Worm (Caenorhabditis elegans): ENCODE measurements around the gene F08H9.4.

The F08H9.4 gene

ce11 chrV:14463087-14463486 lies 1.1 kb downstream of the F08H9.4 start, which contains the start of gene F08H9.3:
F08H9.3 (minus strand) TSS chrV:14463338.
- TF ChIP-seq ref-2 (tag; optimal IDR thresholded peaks at IDR 0.05) (peak; percentile 17), elt-2 (tag; optimal IDR thresholded peaks at IDR 0.05) (peak; percentile 2)

- TF ChIP-seq ahr-1 (tag; optimal IDR thresholded peaks at IDR 0.05) (no peak), tbx-7 (tag; optimal IDR thresholded peaks at IDR 0.05) (no peak), nfya-1 (tag; optimal IDR thresholded peaks at IDR 0.05) (no peak), eyg-1 (tag; optimal IDR thresholded peaks at IDR 0.05) (no peak), ceh-22 (tag; optimal IDR thresholded peaks at IDR 0.05) (no peak), sox-2 (GFP tag; IDR thresholded peaks at IDR 0.05) (no peak), nhr-11 (tag; optimal IDR thresholded peaks at IDR 0.05) (no peak), pha-2 (tag; optimal IDR thresholded peaks at IDR 0.05) (no peak), gmeb-2 (tag; optimal IDR thresholded peaks at IDR 0.05) (no peak), odd-2 (tag; optimal IDR thresholded peaks at IDR 0.05) (no peak), dmd-4 (tag; optimal IDR thresholded peaks at IDR 0.05; ENCODE audit: borderline replicate concordance) (no peak), tbx-2 (tag; optimal IDR thresholded peaks at IDR 0.05) (no peak), ceh-31 (tag; optimal IDR thresholded peaks at IDR 0.05) (no peak), ztf-16 (tag; optimal IDR thresholded peaks at IDR 0.05) (no peak), pros-1 (tag; optimal IDR thresholded peaks at IDR 0.05) (no peak), hlh-8 (tag; optimal IDR thresholded peaks at IDR 0.05) (no peak), sdc-2 (tag; optimal IDR thresholded peaks at IDR 0.05) (no peak), ceh-2 (tag; optimal IDR thresholded peaks at IDR 0.05) (no peak), T23F11.4 (GFP tag; optimal IDR thresholded peaks at IDR 0.05) (no peak)
These were observed 1.6 kb downstream of the F08H9.4 start for ce11 chrV:14462653-14463052.

- TF ChIP-seq ceh-14 (tag; optimal IDR thresholded peaks at IDR 0.05) (no peak), F13H6.1 (tag; optimal IDR thresholded peaks at IDR 0.05) (no peak), ceh-9 (tag; optimal IDR thresholded peaks at IDR 0.05) (no peak), hlh-13 (GFP tag; optimal IDR thresholded peaks at IDR 0.05) (no peak), dmd-4 (tag; optimal IDR thresholded peaks at IDR 0.05; ENCODE audit: borderline replicate concordance) (no peak), ttx-3 (tag; optimal IDR thresholded peaks at IDR 0.05) (no peak), pha-4 (tag; optimal IDR thresholded peaks at IDR 0.05) (no peak), zip-5 (tag; optimal IDR thresholded peaks at IDR 0.05) (no peak), lin-11 (tag; optimal IDR thresholded peaks at IDR 0.05) (no peak), pha-2 (tag; optimal IDR thresholded peaks at IDR 0.05) (no peak), fkh-10 (GFP tag; optimal IDR thresholded peaks at IDR 0.05) (no peak), pat-9 (tag; optimal IDR thresholded peaks at IDR 0.05) (no peak), ceh-24 (tag; optimal IDR thresholded peaks at IDR 0.05) (no peak), C08G9.2 (tag; optimal IDR thresholded peaks at IDR 0.05) (no peak), C38D4.7 (GFP tag; optimal IDR thresholded peaks at IDR 0.05) (no peak), nhr-232 (tag; optimal IDR thresholded peaks at IDR 0.05) (no peak), che-1 (tag; optimal IDR thresholded peaks at IDR 0.05) (no peak), elt-2 (tag; optimal IDR thresholded peaks at IDR 0.05) (no peak), elt-4 (tag; optimal IDR thresholded peaks at IDR 0.05) (no peak)
These were observed 3.6 kb downstream of the F08H9.4 start, which contains the start of gene F08H9.2 for ce11 chrV:14460615-14461102. F08H9.2 (plus strand) TSS chrV:14460665.

ce11 chrV:14460122-14460521 lies 4.1 kb downstream of the F08H9.4 start:
- TF ChIP-seq ceh-9 (tag; optimal IDR thresholded peaks at IDR 0.05) (no peak), ceh-6 (GFP tag; optimal IDR thresholded peaks at IDR 0.05) (no peak), unc-86 (tag; optimal IDR thresholded peaks at IDR 0.05) (no peak), npax-4 (tag; optimal IDR thresholded peaks at IDR 0.05) (no peak), zip-5 (tag; optimal IDR thresholded peaks at IDR 0.05) (no peak), ttx-3 (tag; optimal IDR thresholded peaks at IDR 0.05) (no peak), gmeb-2 (tag; optimal IDR thresholded peaks at IDR 0.05) (no peak), rnt-1 (tag; optimal IDR thresholded peaks at IDR 0.05) (no peak), ceh-48 (tag; optimal IDR thresholded peaks at IDR 0.05) (no peak), ceh-19 (GFP tag; optimal IDR thresholded peaks at IDR 0.05) (no peak), ceh-30 (tag; optimal IDR thresholded peaks at IDR 0.05) (no peak), ceh-2 (tag; optimal IDR thresholded peaks at IDR 0.05) (no peak), nhr-11 (tag; optimal IDR thresholded peaks at IDR 0.05) (no peak), ahr-1 (tag; optimal IDR thresholded peaks at IDR 0.05) (no peak), hlh-15 (tag; optimal IDR thresholded peaks at IDR 0.05) (no peak), unc-55 (GFP tag; optimal IDR thresholded peaks at IDR 0.05) (no peak), hlh-8 (tag; optimal IDR thresholded peaks at IDR 0.05) (no peak)

All from whole organism, late embryonic.